Worm (Caenorhabditis elegans) whole organism, early embryonic: Measurements from ENCODE around the gene C17A2.2.

Experiments used
- B0310.2 ChIP-seq: sonication (generic microtip); optimal IDR thresholded peaks from 2 replicates; lab custom pipeline; 2016; ENCODE audit warnings: mild to moderate bottlenecking, missing genetic modification characterization, missing compliant biosample characterization
- F13C5.2 ChIP-seq: sonication (generic microtip); optimal IDR thresholded peaks from 2 replicates; lab custom pipeline; 2017; ENCODE audit warnings: mild to moderate bottlenecking, missing genetic modification characterization, inconsistent platforms, missing compliant biosample characterization
- aly-1 ChIP-seq: sonication (generic microtip); optimal IDR thresholded peaks from 2 replicates; lab custom pipeline; 2016; ENCODE audit warnings: missing genetic modification characterization, missing compliant biosample characterization
- ama-1 ChIP-seq: fragments of 150-350 bp; optimal IDR thresholded peaks from 2 replicates; lab custom pipeline; 2014
- ceh-13 ChIP-seq: fragments of 200-800 bp; sonication (Bioruptor generic); optimal IDR thresholded peaks from 2 replicates; lab custom pipeline; 2018; ENCODE audit warnings: mild to moderate bottlenecking, missing genetic modification characterization, missing compliant biosample characterization
- ceh-36 ChIP-seq: sonication (generic microtip); optimal IDR thresholded peaks from 2 replicates; lab custom pipeline; 2016; ENCODE audit warnings: missing genetic modification characterization, inconsistent platforms, missing compliant biosample characterization
- ets-7 ChIP-seq: sonication (generic microtip); optimal IDR thresholded peaks from 2 replicates; lab custom pipeline; 2016; ENCODE audit warnings: missing genotype, missing genetic modification characterization, missing compliant biosample characterization
- flt-1 ChIP-seq: fragments of 200-800 bp; sonication (Bioruptor generic); IDR thresholded peaks from 2 replicates; pipeline ENCODE4 v1.3.6; 2022; ENCODE audit warnings: missing genetic modification characterization, missing compliant biosample characterization
- hmbx-1 ChIP-seq: sonication (generic microtip); optimal IDR thresholded peaks from 2 replicates; lab custom pipeline; 2016; ENCODE audit warnings: mild to moderate bottlenecking, missing genetic modification characterization, missing compliant biosample characterization
- hmg-4 ChIP-seq: fragments of 200-800 bp; sonication (Bioruptor generic); optimal IDR thresholded peaks from 2 replicates; lab custom pipeline; 2018; ENCODE audit warnings: mild to moderate bottlenecking, missing genetic modification characterization, missing compliant biosample characterization
- hnd-1 ChIP-seq: sonication (generic microtip); optimal IDR thresholded peaks from 2 replicates; lab custom pipeline; 2016; ENCODE audit warnings: missing genetic modification characterization, missing compliant biosample characterization
- pes-1 ChIP-seq: fragments of 200-800 bp; sonication (Bioruptor generic); IDR thresholded peaks from 2 replicates; pipeline ENCODE4 v1.3.6; 2022; ENCODE audit warnings: missing genetic modification reagents, missing genetic modification characterization, missing compliant biosample characterization
- scrt-1 ChIP-seq: fragments of 200-800 bp; sonication (Bioruptor generic); IDR thresholded peaks from 2 replicates; pipeline ENCODE4 v1.3.6; 2022; ENCODE audit warnings: missing genetic modification characterization, missing compliant biosample characterization
- sea-1 ChIP-seq: fragments of 200-800 bp; sonication (Bioruptor generic); conservative IDR thresholded peaks from 2 replicates; pipeline ENCODE4 v1.3.6; 2022; ENCODE audit warnings: missing genetic modification characterization, missing compliant biosample characterization
- tbx-11 ChIP-seq: fragments of 200-800 bp; sonication (Bioruptor generic); IDR thresholded peaks from 2 replicates; pipeline ENCODE4 v1.3.6; 2022; ENCODE audit warnings: missing genetic modification characterization, missing compliant biosample characterization
- tbx-37 ChIP-seq: fragments of 200-800 bp; sonication (Bioruptor generic); conservative IDR thresholded peaks from 2 replicates; pipeline ENCODE4 v1.3.6; 2022; ENCODE audit warnings: missing genetic modification reagents, missing genetic modification characterization, missing compliant biosample characterization
- tra-4 ChIP-seq: sonication (generic microtip); optimal IDR thresholded peaks from 2 replicates; lab custom pipeline; 2017; ENCODE audit warnings: missing genetic modification characterization, missing compliant biosample characterization

The C17A2.2 gene

DNA sequence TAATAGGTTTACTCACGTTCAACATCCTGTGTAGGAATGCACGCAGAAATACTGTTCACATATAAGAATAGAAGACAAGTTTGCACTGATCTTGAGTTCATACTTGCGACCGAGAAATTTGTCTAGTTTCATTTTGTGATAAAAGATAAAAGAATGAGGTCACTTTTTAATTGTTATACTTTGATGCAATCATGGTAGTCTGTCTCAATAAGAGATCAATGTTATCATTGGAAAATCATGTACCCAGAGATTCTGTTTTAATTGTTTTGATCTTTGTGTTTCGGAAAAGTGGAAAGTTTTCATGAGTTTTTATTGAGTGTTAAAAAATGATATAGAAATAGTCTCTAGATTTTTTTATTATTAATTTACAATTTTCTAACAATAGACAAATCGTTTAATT is 13.7 kb upstream of the C17A2.2 start, which contains the start of gene F54D10.9:
Gene F54D10.9, minus strand, starts transcription at position 101 of the 400 bp plus-strand sequence.
- TF ChIP-seq scrt-1 (GFP tag; lab: Robert Waterston, UW) (no peak), pes-1 (GFP tag; lab: Robert Waterston, UW) (no peak), tra-4 (tag; lab: Kevin White, UChicago) (no peak), F13C5.2 (no peak), sea-1 (no peak), ceh-13 (GFP tag; lab: Kevin White, UChicago) (no peak), ama-1 (lab: Kevin White, UChicago) (no peak), hmg-4 (no peak)

DNA sequence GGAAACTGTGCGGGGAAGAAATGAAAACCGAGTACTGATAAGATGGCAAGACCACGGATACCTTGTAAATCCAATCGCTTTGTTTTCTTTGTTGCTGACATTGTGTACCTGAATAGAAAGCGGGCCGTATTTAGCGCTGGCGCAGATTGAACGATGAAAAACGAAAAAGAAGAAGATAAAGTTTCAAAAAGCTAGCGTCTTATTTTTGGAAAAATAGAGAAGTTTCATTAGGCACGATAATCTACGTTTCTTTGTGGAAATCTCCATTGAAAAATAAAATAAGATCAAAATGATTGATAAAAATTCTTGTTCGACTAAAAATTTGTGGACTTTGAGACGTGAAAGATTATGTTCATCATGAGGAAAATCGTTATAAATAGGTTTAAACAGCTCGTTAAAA is 10.2 kb upstream of the C17A2.2 start, which contains the start of gene oac-4:
Gene oac-4, minus strand, starts transcription at position 101 of the 400 bp plus-strand sequence.
- TF ChIP-seq F13C5.2 (no peak), ets-7 (tag; lab: Kevin White, UChicago) (no peak), ceh-36 (tag; lab: Kevin White, UChicago) (no peak), ama-1 (lab: Kevin White, UChicago) (no peak), hmbx-1 (tag; lab: Kevin White, UChicago) (no peak), sea-1 (no peak), aly-1 (no peak), scrt-1 (GFP tag; lab: Robert Waterston, UW) (no peak), ceh-13 (GFP tag; lab: Kevin White, UChicago) (no peak), tbx-37 (GFP tag; lab: Robert Waterston, UW) (no peak), hnd-1 (tag; lab: Kevin White, UChicago) (no peak), flt-1 (no peak), pes-1 (GFP tag; lab: Robert Waterston, UW) (no peak), tbx-11 (GFP tag; lab: Robert Waterston, UW) (no peak), hmg-4 (no peak), tra-4 (tag; lab: Kevin White, UChicago) (no peak), B0310.2 (tag; lab: Kevin White, UChicago) (no peak)

DNA sequence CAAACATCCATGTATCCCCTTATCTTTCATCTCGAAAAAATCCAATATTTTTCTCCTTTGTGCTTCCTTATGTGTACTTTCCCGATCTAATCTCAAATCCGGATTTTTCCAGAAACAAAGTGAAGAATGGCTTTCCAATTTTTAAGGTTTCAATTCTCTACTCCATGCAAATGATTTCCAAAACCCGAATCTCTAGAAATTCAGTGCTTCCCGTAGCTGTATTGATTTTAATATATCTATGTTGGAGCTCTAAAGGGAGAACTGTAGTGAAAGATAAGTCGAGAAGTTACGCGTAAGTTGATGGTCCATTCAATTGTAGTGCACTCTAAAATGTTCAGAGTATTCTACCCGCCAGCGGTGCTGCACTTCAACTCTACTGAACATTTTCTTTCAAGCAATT is 6.6 kb upstream of the C17A2.2 start, which contains the start of gene C17A2.4:
Gene C17A2.4, plus strand, starts transcription at position 301 of the 400 bp plus-strand sequence.
- TF ChIP-seq sea-1 (no peak), scrt-1 (GFP tag; lab: Robert Waterston, UW) (no peak), pes-1 (GFP tag; lab: Robert Waterston, UW) (no peak), hmg-4 (no peak), tra-4 (tag; lab: Kevin White, UChicago) (no peak), tbx-11 (GFP tag; lab: Robert Waterston, UW) (no peak), B0310.2 (tag; lab: Kevin White, UChicago) (no peak), ceh-13 (GFP tag; lab: Kevin White, UChicago) (no peak)

DNA sequence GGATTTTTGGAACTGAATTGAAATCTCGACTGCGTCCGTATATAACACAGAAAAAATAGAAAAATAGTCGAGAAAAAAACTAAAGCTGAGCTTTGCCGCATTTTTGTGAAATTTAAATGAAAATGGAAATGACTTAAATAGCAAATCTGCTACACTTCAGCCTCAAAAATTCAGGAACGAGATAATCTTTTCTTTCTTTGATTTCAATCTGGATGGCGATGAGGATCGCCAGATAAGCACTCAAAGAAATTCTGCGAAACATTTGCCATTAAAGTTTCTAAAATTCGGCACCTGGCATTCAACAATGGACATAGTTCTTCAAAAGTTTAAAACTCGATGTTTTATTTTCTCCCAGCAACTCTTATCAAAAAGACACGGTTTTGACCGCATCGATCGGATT is 2.8 kb upstream of the C17A2.2 start, which contains the start of the genes C17A2.7 and C17A2.3:
Gene C17A2.7, minus strand, starts transcription at position 101 of the 400 bp plus-strand sequence.
Gene C17A2.3, plus strand, starts transcription at position 305 of the 400 bp plus-strand sequence.
- TF ChIP-seq ets-7 (tag; lab: Kevin White, UChicago) = no peak
- TF ChIP-seq tbx-37 (GFP tag; lab: Robert Waterston, UW) = no peak
- no peak for TF ChIP-seq pes-1 (GFP tag; lab: Robert Waterston, UW)
- no peak for TF ChIP-seq F13C5.2
- no peak for TF ChIP-seq tra-4 (tag; lab: Kevin White, UChicago)
- no peak for TF ChIP-seq aly-1
- no peak for TF ChIP-seq scrt-1 (GFP tag; lab: Robert Waterston, UW)
- TF ChIP-seq ceh-36 (tag; lab: Kevin White, UChicago) = no peak
- TF ChIP-seq ceh-13 (GFP tag; lab: Kevin White, UChicago) = no peak
- TF ChIP-seq tbx-11 (GFP tag; lab: Robert Waterston, UW) = no peak
- TF ChIP-seq flt-1 = no peak
- no peak for TF ChIP-seq hmg-4
- TF ChIP-seq B0310.2 (tag; lab: Kevin White, UChicago) = no peak
- TF ChIP-seq ama-1 (lab: Kevin White, UChicago) = no peak
- no peak for TF ChIP-seq hnd-1 (tag; lab: Kevin White, UChicago)
- TF ChIP-seq hmbx-1 (tag; lab: Kevin White, UChicago) = no peak
- no peak for TF ChIP-seq sea-1

DNA sequence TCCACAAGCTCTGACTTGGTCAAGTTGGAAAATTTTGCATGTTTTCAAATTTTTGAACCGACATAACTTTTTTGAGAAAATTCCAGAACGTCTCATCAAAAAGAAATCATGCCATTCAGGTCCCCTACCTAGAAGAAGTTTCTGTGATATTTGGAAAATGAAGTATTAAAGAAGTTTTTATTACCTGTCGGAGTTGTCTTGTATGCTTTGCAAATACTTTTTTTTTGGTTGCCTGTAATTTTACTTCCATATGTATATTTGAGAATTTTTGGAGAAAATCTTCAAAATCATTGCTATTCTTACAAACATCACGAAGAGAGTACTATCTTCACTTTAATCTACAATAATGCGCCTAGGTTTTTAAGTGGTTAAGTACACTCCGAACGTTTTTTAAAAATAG is 4.5 kb downstream of the C17A2.2 start, which contains the start of gene nhr-72:
Gene nhr-72, minus strand, starts transcription at position 101 of the 400 bp plus-strand sequence.
- no peak for TF ChIP-seq B0310.2 (tag; lab: Kevin White, UChicago)
- TF ChIP-seq aly-1 = no peak
- no peak for TF ChIP-seq ets-7 (tag; lab: Kevin White, UChicago)
- no peak for TF ChIP-seq hmg-4
- no peak for TF ChIP-seq ceh-13 (GFP tag; lab: Kevin White, UChicago)
- no peak for TF ChIP-seq tbx-37 (GFP tag; lab: Robert Waterston, UW)
- TF ChIP-seq hmbx-1 (tag; lab: Kevin White, UChicago) = no peak
- TF ChIP-seq pes-1 (GFP tag; lab: Robert Waterston, UW) = no peak
- TF ChIP-seq tbx-11 (GFP tag; lab: Robert Waterston, UW) = no peak
- TF ChIP-seq F13C5.2 = no peak
- no peak for TF ChIP-seq flt-1
- TF ChIP-seq hnd-1 (tag; lab: Kevin White, UChicago) = no peak
- TF ChIP-seq ama-1 (lab: Kevin White, UChicago) = no peak
- no peak for TF ChIP-seq ceh-36 (tag; lab: Kevin White, UChicago)
- TF ChIP-seq tra-4 (tag; lab: Kevin White, UChicago) = no peak

DNA sequence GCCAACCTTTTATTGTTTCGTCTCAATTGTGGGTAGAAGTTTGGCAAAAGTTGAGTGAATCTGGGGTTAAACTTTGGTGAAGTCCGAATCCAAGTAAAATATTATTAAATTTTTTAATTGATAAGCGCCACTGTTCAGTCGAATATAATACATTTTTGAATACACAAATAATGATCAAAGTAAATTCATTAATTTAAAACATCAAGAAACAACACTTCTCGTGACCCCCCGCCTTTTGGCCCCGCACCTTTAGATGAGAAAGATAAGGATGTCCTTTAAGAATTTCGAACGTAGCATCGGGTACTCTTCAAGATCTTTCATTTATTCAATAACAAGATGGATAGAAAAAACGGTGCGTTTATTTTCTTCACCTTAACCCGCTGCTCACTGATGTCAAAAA is 6.5 kb downstream of the C17A2.2 start, which contains the start of gene nhr-257:
Gene nhr-257, plus strand, starts transcription at position 301 of the 400 bp plus-strand sequence.
- TF ChIP-seq scrt-1 (GFP tag; lab: Robert Waterston, UW) (no peak), pes-1 (GFP tag; lab: Robert Waterston, UW) (no peak), F13C5.2 (no peak), ceh-13 (GFP tag; lab: Kevin White, UChicago) (no peak), ceh-36 (tag; lab: Kevin White, UChicago) (no peak), ets-7 (tag; lab: Kevin White, UChicago) (no peak), hmbx-1 (tag; lab: Kevin White, UChicago) (no peak), hmg-4 (no peak), tra-4 (tag; lab: Kevin White, UChicago) (no peak), tbx-11 (GFP tag; lab: Robert Waterston, UW) (no peak), B0310.2 (tag; lab: Kevin White, UChicago) (no peak), ama-1 (lab: Kevin White, UChicago) (no peak), flt-1 (no peak), sea-1 (no peak), tbx-37 (GFP tag; lab: Robert Waterston, UW) (no peak), hnd-1 (tag; lab: Kevin White, UChicago) (no peak), aly-1 (no peak)
